Fruit fly (Drosophila melanogaster): ENCODE results near the gene CG18081.

Gene CG18081

dm6 chr3L:15809185-15809584 lies 26.0 kb downstream of the CG18081 start, which contains the start of gene CG13445:
CG13445 (plus strand) TSS chr3L:15809485.
- TF ChIP-seq CG8159 (tag; optimal IDR thresholded peaks at IDR 0.05) (no peak), CG4496 (GFP tag; IDR thresholded peaks at IDR 0.05) (no peak), CG10348 (GFP tag; IDR thresholded peaks at IDR 0.05) (no peak), Snoo (tag; optimal IDR thresholded peaks at IDR 0.05) (no peak), CG14655 (GFP tag; optimal IDR thresholded peaks at IDR 0.05) (no peak), CG13204 (GFP tag; optimal IDR thresholded peaks at IDR 0.05) (no peak)

- TF ChIP-seq D1 (tag; optimal IDR thresholded peaks at IDR 0.05) (peak; percentile 24), Ets98B (GFP tag; IDR thresholded peaks at IDR 0.05) (no peak)
Observed at dm6 chr3L:15808667-15809066, 26.5 kb downstream of the CG18081 start.

- TF ChIP-seq CG8159 (tag; optimal IDR thresholded peaks at IDR 0.05) (no peak), gl (tag; optimal IDR thresholded peaks at IDR 0.05) (no peak), CG17806 (tag; optimal IDR thresholded peaks at IDR 0.05) (no peak), CG14655 (GFP tag; optimal IDR thresholded peaks at IDR 0.05) (no peak), CG9948 (tag; optimal IDR thresholded peaks at IDR 0.05) (no peak)
Observed at dm6 chr3L:15808022-15808421, 27.2 kb downstream of the CG18081 start, which contains the start of gene CG6244. CG6244 (plus strand) TSS chr3L:15808322.

dm6 chr3L:15802655-15803054 lies 32.5 kb downstream of the CG18081 start:
- no peak for TF ChIP-seq CG34367 (tag; optimal IDR thresholded peaks at IDR 0.05)
- no peak for TF ChIP-seq CG4496 (GFP tag; IDR thresholded peaks at IDR 0.05)
- TF ChIP-seq CG13204 (GFP tag; optimal IDR thresholded peaks at IDR 0.05) = no peak
- TF ChIP-seq CG8301 (tag; optimal IDR thresholded peaks at IDR 0.05) = no peak
- TF ChIP-seq CG12605 (GFP tag; IDR thresholded peaks at IDR 0.05) = no peak
- no peak for TF ChIP-seq Pif1A (GFP tag; optimal IDR thresholded peaks at IDR 0.05)
- TF ChIP-seq CG17806 (tag; optimal IDR thresholded peaks at IDR 0.05) = no peak
- TF ChIP-seq rn (GFP tag; IDR thresholded peaks at IDR 0.05) = no peak
- no peak for TF ChIP-seq CG10348 (GFP tag; IDR thresholded peaks at IDR 0.05)
- no peak for TF ChIP-seq CG14655 (GFP tag; optimal IDR thresholded peaks at IDR 0.05)
- no peak for TF ChIP-seq EcR (GFP tag; optimal IDR thresholded peaks at IDR 0.05)
- no peak for TF ChIP-seq CG15710 (tag; optimal IDR thresholded peaks at IDR 0.05)
- no peak for TF ChIP-seq gl (tag; optimal IDR thresholded peaks at IDR 0.05)
- no peak for TF ChIP-seq D1 (tag; optimal IDR thresholded peaks at IDR 0.05)
- TF ChIP-seq Snoo (tag; optimal IDR thresholded peaks at IDR 0.05) = no peak
- TF ChIP-seq Pif1B (GFP tag; optimal IDR thresholded peaks at IDR 0.05) = no peak
- TF ChIP-seq fd96Ca (GFP tag; IDR thresholded peaks at IDR 0.05) = no peak

- TF ChIP-seq D1 (tag; optimal IDR thresholded peaks at IDR 0.05) = no peak
- TF ChIP-seq Ets98B (GFP tag; IDR thresholded peaks at IDR 0.05) = no peak
Observed at dm6 chr3L:15802117-15802516, 33.1 kb downstream of the CG18081 start.

- TF ChIP-seq Ets98B (GFP tag; IDR thresholded peaks at IDR 0.05) (no peak), EcR (GFP tag; optimal IDR thresholded peaks at IDR 0.05) (no peak), CG4496 (GFP tag; IDR thresholded peaks at IDR 0.05) (no peak), Pif1A (GFP tag; optimal IDR thresholded peaks at IDR 0.05) (no peak), rn (GFP tag; IDR thresholded peaks at IDR 0.05) (no peak), CG8159 (tag; optimal IDR thresholded peaks at IDR 0.05) (no peak), Snoo (tag; optimal IDR thresholded peaks at IDR 0.05) (no peak), CG34367 (tag; optimal IDR thresholded peaks at IDR 0.05) (no peak), CG32121 (GFP tag; IDR thresholded peaks at IDR 0.05) (no peak), CG8301 (tag; optimal IDR thresholded peaks at IDR 0.05) (no peak), CG17806 (tag; optimal IDR thresholded peaks at IDR 0.05) (no peak), gl (tag; optimal IDR thresholded peaks at IDR 0.05) (no peak), Pif1B (GFP tag; optimal IDR thresholded peaks at IDR 0.05) (no peak)
Observed at dm6 chr3L:15794311-15794710, 40.9 kb downstream of the CG18081 start.

dm6 chr3L:15791072-15791471 lies 44.1 kb downstream of the CG18081 start:
- no peak for TF ChIP-seq CG9948 (tag; optimal IDR thresholded peaks at IDR 0.05)

dm6 chr3L:15787406-15787805 lies 47.8 kb downstream of the CG18081 start:
- TF ChIP-seq CG13204 (GFP tag; optimal IDR thresholded peaks at IDR 0.05) (no peak), CG8159 (tag; optimal IDR thresholded peaks at IDR 0.05) (peak; percentile 36)

- TF ChIP-seq CG34367 (tag; optimal IDR thresholded peaks at IDR 0.05) (no peak), CG32121 (GFP tag; IDR thresholded peaks at IDR 0.05) (no peak), CG14655 (GFP tag; optimal IDR thresholded peaks at IDR 0.05) (no peak), Pif1A (GFP tag; optimal IDR thresholded peaks at IDR 0.05) (no peak), EcR (GFP tag; optimal IDR thresholded peaks at IDR 0.05) (no peak), D1 (tag; optimal IDR thresholded peaks at IDR 0.05) (no peak), CG13204 (GFP tag; optimal IDR thresholded peaks at IDR 0.05) (no peak), CG12605 (GFP tag; IDR thresholded peaks at IDR 0.05) (no peak), CG10348 (GFP tag; IDR thresholded peaks at IDR 0.05) (no peak)
Observed at dm6 chr3L:15785368-15785767, 49.8 kb downstream of the CG18081 start.

Data from whole organism, pupa.